Fruit fly (Drosophila melanogaster): ENCODE results near the gene ppk22.

DNA sequence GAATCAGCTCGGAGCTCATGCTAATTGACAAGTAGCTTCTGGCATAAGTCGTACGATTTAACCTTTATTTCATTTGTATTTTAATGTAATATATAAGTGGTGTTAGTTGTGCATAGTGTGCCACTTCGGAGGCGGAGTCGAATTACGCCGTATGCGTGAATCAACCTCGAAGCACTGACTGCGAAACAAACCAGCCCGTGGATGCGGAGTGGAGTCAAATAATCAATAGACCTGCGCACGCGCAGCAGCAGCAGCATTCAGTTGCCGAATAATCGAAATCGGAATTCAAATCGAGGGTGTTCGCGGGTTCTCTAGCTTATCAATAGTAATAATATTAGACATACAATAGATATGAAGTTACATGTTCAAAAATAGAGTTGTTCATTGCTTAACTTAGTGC, 31.4 kb downstream of the ppk22 start, which contains the start of gene RabX4:
- TF ChIP-seq CG13204 (GFP tag; optimal IDR thresholded peaks at IDR 0.05), result no peak
- no peak for TF ChIP-seq CG8159 (tag; optimal IDR thresholded peaks at IDR 0.05)
- no peak for TF ChIP-seq CG12605 (GFP tag; IDR thresholded peaks at IDR 0.05)
- TF ChIP-seq EcR (GFP tag; optimal IDR thresholded peaks at IDR 0.05), result no peak
- no peak for TF ChIP-seq Pif1B (GFP tag; optimal IDR thresholded peaks at IDR 0.05)
- TF ChIP-seq CG4496 (GFP tag; IDR thresholded peaks at IDR 0.05), result no peak
- no peak for TF ChIP-seq gl (tag; optimal IDR thresholded peaks at IDR 0.05)
- TF ChIP-seq Snoo (tag; optimal IDR thresholded peaks at IDR 0.05), result no peak
- TF ChIP-seq CG32121 (GFP tag; IDR thresholded peaks at IDR 0.05), result no peak
